Fruit fly (Drosophila melanogaster) whole organism, embryonic: ENCODE results near the gene CG14431.

Source experiments
- CG10366 ChIP-seq: fragments of 200-800 bp; sonication (Bioruptor generic); IDR thresholded peaks from 2 replicates; pipeline ENCODE4 v1.3.6; 2022; ENCODE audit warnings: missing biosample characterization, missing genetic modification characterization
- CG10959 ChIP-seq: fragments of 200-800 bp; sonication (Bioruptor generic); IDR thresholded peaks from 2 replicates; pipeline ENCODE4 v1.3.6; 2022; ENCODE audit warnings: missing biosample characterization, missing genetic modification characterization
- CG11560 ChIP-seq: fragments of 200-800 bp; sonication (Bioruptor generic); IDR thresholded peaks from 3 replicates; pipeline ENCODE4 v1.3.6; 2022; ENCODE audit warnings: missing biosample characterization, missing genetic modification characterization
- CG12236 ChIP-seq: fragments of 200-800 bp; sonication (Bioruptor generic); optimal IDR thresholded peaks from 2 replicates; lab custom pipeline; 2016; ENCODE audit warnings: missing biosample characterization, missing genetic modification characterization
- CG12299 ChIP-seq: fragments of 200-800 bp; sonication (Bioruptor generic); optimal IDR thresholded peaks from 2 replicates; lab custom pipeline; 2018; ENCODE audit warnings: missing biosample characterization, mild to moderate bottlenecking, missing genetic modification characterization
- CG12659 ChIP-seq: fragments of 200-800 bp; sonication (Bioruptor generic); optimal IDR thresholded peaks from 3 replicates; lab custom pipeline; 2017; ENCODE audit warnings: mild to moderate bottlenecking, missing biosample characterization, missing genetic modification reagents, missing genetic modification characterization
- CG1603 ChIP-seq: fragments of 200-800 bp; sonication (Bioruptor generic); optimal IDR thresholded peaks from 2 replicates; lab custom pipeline; 2019; ENCODE audit warnings: missing biosample characterization, mild to moderate bottlenecking, missing genetic modification characterization, moderate library complexity
- CG17385 ChIP-seq: fragments of 200-800 bp; sonication (Bioruptor generic); optimal IDR thresholded peaks from 3 replicates; lab custom pipeline; 2018; ENCODE audit warnings: missing biosample characterization, mild to moderate bottlenecking, missing genetic modification characterization
- CG2120 ChIP-seq: fragments of 200-800 bp; sonication (Bioruptor generic); optimal IDR thresholded peaks from 3 replicates; lab custom pipeline; 2016; ENCODE audit warnings: missing biosample characterization, missing genetic modification characterization
- CG2129 ChIP-seq: fragments of 200-800 bp; sonication (Bioruptor generic); IDR thresholded peaks from 2 replicates; pipeline ENCODE4 v1.3.6; 2022; ENCODE audit warnings: missing biosample characterization, missing genetic modification characterization; ENCODE audit not compliant: partially characterized antibody
- CG30403 ChIP-seq: fragments of 200-800 bp; sonication (Bioruptor generic); optimal IDR thresholded peaks from 3 replicates; lab custom pipeline; 2016; ENCODE audit warnings: missing biosample characterization, missing genetic modification characterization
- CG31365 ChIP-seq: fragments of 200-800 bp; sonication (Bioruptor generic); optimal IDR thresholded peaks from 2 replicates; lab custom pipeline; 2018; ENCODE audit warnings: missing biosample characterization, mild to moderate bottlenecking, missing genetic modification characterization
- CG32532 ChIP-seq: fragments of 200-800 bp; sonication (Bioruptor generic); IDR thresholded peaks from 2 replicates; pipeline ENCODE4 v1.3.6; 2022; ENCODE audit warnings: missing biosample characterization, missing genetic modification characterization
- CG34224 ChIP-seq: fragments of 200-800 bp; sonication (Bioruptor generic); IDR thresholded peaks from 3 replicates; pipeline ENCODE4 v1.3.6; 2022; ENCODE audit warnings: missing biosample characterization, missing genetic modification characterization; ENCODE audit not compliant: partially characterized antibody
- CG6765 ChIP-seq: fragments of 200-800 bp; sonication (Bioruptor generic); optimal IDR thresholded peaks from 3 replicates; lab custom pipeline; 2017; ENCODE audit warnings: missing biosample characterization, mild to moderate bottlenecking, missing genetic modification characterization
- CG6791 ChIP-seq: fragments of 200-800 bp; sonication (Bioruptor generic); IDR thresholded peaks from 3 replicates; pipeline ENCODE4 v1.3.6; 2022; ENCODE audit warnings: missing biosample characterization, missing genetic modification characterization; ENCODE audit not compliant: partially characterized antibody
- CG8924 ChIP-seq: fragments of 200-800 bp; optimal IDR thresholded peaks from 3 replicates; lab custom pipeline; 2019; ENCODE audit warnings: missing biosample characterization, mild to moderate bottlenecking, missing genetic modification characterization, moderate library complexity
- CoRest ChIP-seq: fragments of 200-800 bp; sonication (Bioruptor generic); optimal IDR thresholded peaks from 3 replicates; lab custom pipeline; 2018; ENCODE audit warnings: missing biosample characterization, mild to moderate bottlenecking, missing genetic modification characterization, moderate library complexity
- D19A ChIP-seq: fragments of 200-800 bp; optimal IDR thresholded peaks from 3 replicates; lab custom pipeline; 2019; ENCODE audit warnings: missing biosample characterization, mild to moderate bottlenecking, missing genetic modification characterization, moderate library complexity
- Drgx ChIP-seq: fragments of 200-800 bp; sonication (Bioruptor generic); IDR thresholded peaks from 2 replicates; pipeline ENCODE4 v1.3.6; 2022; ENCODE audit warnings: missing biosample characterization, missing genetic modification characterization
- GATAe ChIP-seq: fragments of 200-800 bp; sonication (Bioruptor generic); conservative IDR thresholded peaks from 2 replicates; pipeline ENCODE4 v1.3.6; 2022; ENCODE audit warnings: missing biosample characterization, missing genetic modification characterization
- Gsc ChIP-seq: fragments of 200-800 bp; sonication (Bioruptor generic); IDR thresholded peaks from 2 replicates; pipeline ENCODE4 v1.3.6; 2022; ENCODE audit warnings: missing biosample characterization, missing genetic modification characterization
- Gug ChIP-seq: fragments of 200-800 bp; sonication (Bioruptor generic); IDR thresholded peaks from 4 replicates; pipeline ENCODE4 v1.3.6; 2022; ENCODE audit warnings: missing biosample characterization, missing genetic modification characterization
- Hr51 ChIP-seq, 2 experiments: fragments of 200-800 bp; sonication (Bioruptor generic); optimal IDR thresholded peaks; 2 replicates in 1 of 2; 3 replicates in 1 of 2; lab custom pipeline; 2016 to 2018; ENCODE audit warnings: missing biosample characterization in 2 of 2, missing genetic modification characterization in 2 of 2, mild to moderate bottlenecking in 1 of 2, moderate library complexity in 1 of 2
- Kr ChIP-seq: fragments of 200-800 bp; sonication (Bioruptor generic); optimal IDR thresholded peaks from 2 replicates; lab custom pipeline; 2017; ENCODE audit warnings: missing biosample characterization, mild to moderate bottlenecking, missing genetic modification characterization
- Med ChIP-seq: fragments of 200-800 bp; sonication (Bioruptor generic); peaks from one replicate; lab custom pipeline; 2016; ENCODE audit warnings: missing biosample characterization, missing genetic modification characterization, mild to moderate bottlenecking, inconsistent platforms, moderate library complexity
- Mes4 ChIP-seq: fragments of 200-800 bp; sonication (Bioruptor generic); optimal IDR thresholded peaks from 2 replicates; lab custom pipeline; 2016; ENCODE audit warnings: missing biosample characterization, missing genetic modification characterization
- Nf-YB ChIP-seq: fragments of 200-800 bp; sonication (Bioruptor generic); optimal IDR thresholded peaks from 3 replicates; lab custom pipeline; 2019; ENCODE audit warnings: missing biosample characterization, mild to moderate bottlenecking, missing genetic modification characterization, moderate library complexity
- Optix ChIP-seq: fragments of 200-800 bp; sonication (Bioruptor generic); IDR thresholded peaks from 3 replicates; pipeline ENCODE4 v1.3.6; 2022; ENCODE audit warnings: missing biosample characterization, missing genetic modification characterization
- Poxn ChIP-seq: fragments of 200-800 bp; sonication (Bioruptor generic); IDR thresholded peaks from 2 replicates; pipeline ENCODE4 v1.3.6; 2022; ENCODE audit warnings: missing biosample characterization, missing genetic modification characterization
- Trl ChIP-seq, 3 experiments: fragments of >200 bp in 2 of 3; fragments of 200-800 bp in 1 of 3; sonication (Bioruptor generic) in 1 of 3; optimal IDR thresholded peaks; 2 replicates in 1 of 3; 3 replicates in 2 of 3; lab custom pipeline; 2016 to 2017; ENCODE audit warnings: missing biosample characterization in 1 of 3, missing genetic modification characterization in 1 of 3
- Vsx1 ChIP-seq: fragments of 200-800 bp; sonication (Bioruptor generic); optimal IDR thresholded peaks from 2 replicates; lab custom pipeline; 2017; ENCODE audit warnings: missing biosample characterization, mild to moderate bottlenecking, missing genetic modification characterization, missing genetic modification reagents
- chm ChIP-seq: fragments of 200-800 bp; sonication (Bioruptor generic); IDR thresholded peaks from 2 replicates; pipeline ENCODE4 v1.3.6; 2022; ENCODE audit warnings: missing biosample characterization, missing genetic modification characterization
- klu ChIP-seq: fragments of 200-800 bp; sonication (Bioruptor generic); IDR thresholded peaks from 2 replicates; pipeline ENCODE4 v1.3.6; 2022; ENCODE audit warnings: missing biosample characterization, missing genetic modification characterization
- lov ChIP-seq, 2 experiments: fragments of 200-800 bp in 1 of 2; fragments of >200 bp in 1 of 2; sonication (Bioruptor generic) in 1 of 2; IDR thresholded peaks in 1 of 2; optimal IDR thresholded peaks in 1 of 2; 2 replicates in 1 of 2; 3 replicates in 1 of 2; pipeline versions ENCODE4 v1.3.6 to Lab custom; 2017 to 2022; ENCODE audit warnings: missing biosample characterization in 1 of 2, missing genetic modification characterization in 1 of 2
- nau ChIP-seq: fragments of 200-800 bp; sonication (Bioruptor generic); optimal IDR thresholded peaks from 3 replicates; lab custom pipeline; 2017; ENCODE audit warnings: missing biosample characterization, mild to moderate bottlenecking, missing genetic modification characterization, missing genetic modification reagents
- onecut ChIP-seq: fragments of 200-800 bp; sonication (Bioruptor generic); IDR thresholded peaks from 2 replicates; pipeline ENCODE4 v1.3.6; 2022; ENCODE audit warnings: missing biosample characterization, missing genetic modification characterization
- row ChIP-seq: fragments of 200-800 bp; sonication (Bioruptor generic); IDR thresholded peaks from 3 replicates; pipeline ENCODE4 v1.3.6; 2022; ENCODE audit warnings: missing biosample characterization, missing genetic modification characterization
- scrt ChIP-seq: fragments of 200-800 bp; sonication (Bioruptor generic); optimal IDR thresholded peaks from 2 replicates; lab custom pipeline; 2018; ENCODE audit warnings: missing biosample characterization, mild to moderate bottlenecking, missing genetic modification characterization, moderate library complexity
- sens ChIP-seq: fragments of 200-800 bp; sonication (Bioruptor generic); peaks from one replicate; lab custom pipeline; 2016; ENCODE audit warnings: missing biosample characterization, missing genetic modification characterization
- shn ChIP-seq: fragments of 200-800 bp; sonication (Bioruptor generic); optimal IDR thresholded peaks from 3 replicates; lab custom pipeline; 2016; ENCODE audit warnings: missing biosample characterization, missing genetic modification characterization
- sqz ChIP-seq: fragments of 200-800 bp; sonication (Bioruptor generic); optimal IDR thresholded peaks from 3 replicates; lab custom pipeline; 2018; ENCODE audit warnings: missing biosample characterization, mild to moderate bottlenecking, missing genetic modification characterization
- sug ChIP-seq: fragments of 200-800 bp; optimal IDR thresholded peaks from 2 replicates; lab custom pipeline; 2019; ENCODE audit warnings: missing biosample characterization, mild to moderate bottlenecking, missing genetic modification characterization, moderate library complexity
- vfl ChIP-seq: fragments of 200-800 bp; sonication (Bioruptor generic); optimal IDR thresholded peaks from 2 replicates; lab custom pipeline; 2016; ENCODE audit warnings: missing biosample characterization, missing genetic modification characterization
- vnd ChIP-seq: fragments of 200-800 bp; sonication (Bioruptor generic); IDR thresholded peaks from 3 replicates; pipeline ENCODE4 v1.3.6; 2022; ENCODE audit warnings: missing biosample characterization, missing genetic modification characterization; ENCODE audit not compliant: partially characterized antibody

Gene CG14431

DNA sequence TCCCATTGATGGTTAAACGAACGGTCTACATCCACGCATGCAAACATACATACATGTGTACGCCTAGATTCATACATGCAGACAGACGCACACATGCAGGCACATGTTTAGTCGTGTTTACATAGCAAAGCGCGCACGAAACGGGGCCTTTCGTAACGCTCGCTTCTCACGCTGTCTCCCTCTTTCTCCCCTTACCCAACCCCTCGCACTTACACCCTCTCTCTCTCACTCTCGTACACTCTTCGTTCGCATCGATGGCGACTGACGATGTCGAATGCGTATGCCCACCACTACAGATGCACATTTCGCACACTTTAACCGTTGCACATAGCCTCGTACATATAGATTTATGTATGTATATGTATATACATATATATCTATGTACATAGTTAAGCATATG lies 42.0 kb upstream of the CG14431 start (continued):
- TF ChIP-seq Gsc (GFP tag; lab: Robert Waterston, UW) (no peak), CG17385 (GFP tag; lab: Kevin White, UChicago) (peak; percentile 2), CG11560 (tag; lab: Robert Waterston, UW) (no peak), row (0 out of 3 replicates have a peak, but pooled peaks have one; percentile 17), Drgx (GFP tag; lab: Robert Waterston, UW) (no peak), CG1603 (peak; percentile 10)
- TF ChIP-seq, all 482 proteins: peak for 69

DNA sequence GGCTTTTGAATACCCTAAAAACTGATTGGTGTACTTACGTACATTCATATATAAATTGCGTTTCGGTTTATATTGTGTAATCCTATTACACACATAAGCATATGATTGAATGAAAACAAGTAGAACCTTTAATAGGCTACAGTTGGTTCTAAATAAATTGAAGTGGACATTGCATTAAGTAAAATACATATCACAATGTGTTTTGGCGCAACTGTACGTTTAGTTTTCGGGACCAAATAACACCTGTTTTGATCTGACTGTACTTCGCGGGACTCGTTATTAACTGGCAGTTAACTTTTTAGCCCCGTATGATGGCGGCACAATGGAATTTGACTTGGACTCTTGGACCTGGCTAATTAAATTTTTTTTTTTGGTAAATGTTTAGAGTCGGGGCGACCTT lies 41.3 kb upstream of the CG14431 start:
- TF ChIP-seq CG6791 (GFP tag; lab: Robert Waterston, UW) = 0 out of 3 replicates have a peak, but pooled peaks have one; percentile 20
- TF ChIP-seq D19A (tag; lab: Kevin White, UChicago) = peak; percentile 71
- TF ChIP-seq sens = peak; percentile 63
- peak; percentile 40 for TF ChIP-seq sqz
- no peak for TF ChIP-seq shn
- peak; percentile 10 for TF ChIP-seq Vsx1
- no peak for TF ChIP-seq CG32532 (GFP tag; lab: Robert Waterston, UW)
- TF ChIP-seq Med (GFP tag; lab: Kevin White, UChicago) = peak; percentile 35

DNA sequence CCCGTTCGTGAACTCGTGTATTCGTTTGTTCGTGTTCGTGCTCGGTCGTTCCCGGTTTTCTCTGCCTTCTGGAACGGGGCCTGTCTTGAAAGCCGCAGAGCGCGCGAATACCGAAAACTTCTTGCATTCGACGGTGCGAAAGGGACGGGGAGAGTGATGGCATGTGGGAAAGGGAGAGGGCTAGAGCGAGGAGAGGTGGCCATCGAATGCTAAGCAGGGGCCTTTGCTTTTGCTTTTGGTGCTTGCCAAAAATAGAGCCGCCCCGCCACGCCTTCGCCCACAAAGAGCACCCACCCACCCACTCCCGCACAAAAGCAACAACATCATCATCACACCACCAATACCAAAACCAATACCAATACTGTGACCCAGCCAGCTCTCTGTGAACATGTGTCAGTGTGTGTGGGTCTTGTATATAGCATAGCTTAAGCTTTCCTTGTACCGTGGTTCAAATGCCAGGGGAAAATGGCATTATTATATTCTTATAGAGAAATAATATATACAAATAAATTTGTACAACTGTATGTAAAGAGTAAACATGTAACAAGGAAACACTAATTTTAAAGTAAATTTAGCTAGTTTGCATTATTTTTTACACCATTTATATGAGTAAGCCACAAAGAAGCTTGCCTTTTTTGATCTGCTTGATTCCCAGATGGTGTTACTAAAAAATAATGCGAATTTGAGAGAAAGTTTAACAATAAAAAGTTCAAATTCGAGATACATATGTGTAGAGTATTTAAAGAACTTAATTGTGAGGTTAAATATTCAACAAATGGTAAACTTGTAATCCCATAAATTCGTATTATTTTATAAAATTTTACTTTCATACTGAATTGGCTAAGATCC lies 40.7 kb upstream of the CG14431 start, which contains the start of gene CG14434:
TSS of gene CG14434 (minus strand) at position 20 of the 849 bp plus-strand sequence.
- TF ChIP-seq vfl (GFP tag; lab: Kevin White, UChicago) (peak; percentile 1), CG34224 (GFP tag; lab: Robert Waterston, UW) (no peak), CG6765 (GFP tag; lab: Kevin White, UChicago) (peak; percentile 77), Kr (no peak), CG2129 (no peak), Nf-YB (peak; percentile 73), CG12659 (GFP tag; lab: Kevin White, UChicago) (peak; percentile 87), CoRest (tag; lab: Kevin White, UChicago) (peak; percentile 92), Trl (optimal IDR thresholded peaks at IDR 0.05; lab: Kevin White, UChicago) (no peak), Trl (GFP tag; optimal IDR thresholded peaks at IDR 0.05; lab: Kevin White, UChicago) (peak; percentile 40), scrt (peak; percentile 17), lov (optimal IDR thresholded peaks at IDR 0.05; lab: Kevin White, UChicago) (no peak), lov (GFP tag; IDR thresholded peaks at IDR 0.05; lab: Robert Waterston, UW) (no peak), CG8924 (tag; lab: Kevin White, UChicago) (peak; percentile 82), sug (tag; lab: Kevin White, UChicago) (peak; percentile 59), CG10366 (GFP tag; lab: Robert Waterston, UW) (peak; percentile 24), vnd (GFP tag; lab: Robert Waterston, UW) (no peak), CG10959 (GFP tag; lab: Robert Waterston, UW) (no peak), CG30403 (GFP tag; lab: Kevin White, UChicago) (peak; percentile 90), klu (GFP tag; lab: Robert Waterston, UW) (peak; percentile 45; the same call in 1 of the 2 replicates), CG12299 (tag; lab: Kevin White, UChicago) (peak; percentile 37), Mes4 (GFP tag; lab: Kevin White, UChicago) (peak; percentile 17), GATAe (no peak), CG2120 (GFP tag; lab: Kevin White, UChicago) (peak; percentile 70), nau (peak; percentile 47), Optix (no peak), CG31365 (tag; lab: Kevin White, UChicago) (no peak), chm (GFP tag; lab: Robert Waterston, UW) (no peak; the same call in 1 of the 2 replicates), Gug (GFP tag; lab: Robert Waterston, UW) (peak; percentile 49; the same call in 3 of the 4 replicates), CG12236 (GFP tag; lab: Kevin White, UChicago) (peak; percentile 34), Hr51 (GFP tag; optimal IDR thresholded peaks at IDR 0.05; lab: Kevin White, UChicago) (peak; percentile 21 to 84), Poxn (GFP tag; lab: Robert Waterston, UW) (no peak), onecut (GFP tag; lab: Robert Waterston, UW) (no peak)
